Worm (Caenorhabditis elegans) whole organism, midembryonic: ENCODE data around the gene C31H2.4.

Source experiments
- T22C8.4 ChIP-seq: fragments of 200-800 bp; sonication (Bioruptor generic); IDR thresholded peaks from 2 replicates; pipeline ENCODE4 v1.3.6; 2022; ENCODE audit warnings: missing genetic modification characterization, missing compliant biosample characterization
- cog-1 ChIP-seq: sonication (generic microtip); optimal IDR thresholded peaks from 2 replicates; lab custom pipeline; 2016; ENCODE audit warnings: missing genetic modification characterization, missing compliant biosample characterization
- flt-1 ChIP-seq: fragments of 200-800 bp; sonication (Bioruptor generic); IDR thresholded peaks from 2 replicates; pipeline ENCODE4 v1.3.6; 2022; ENCODE audit warnings: missing genetic modification characterization, missing compliant biosample characterization
- klf-2 ChIP-seq: fragments of 200-800 bp; sonication (Bioruptor generic); conservative IDR thresholded peaks from 2 replicates; pipeline ENCODE4 v1.3.6; 2022; ENCODE audit warnings: missing genetic modification reagents, missing genetic modification characterization, missing compliant biosample characterization
- med-1 ChIP-seq: sonication (generic microtip); optimal IDR thresholded peaks from 2 replicates; lab custom pipeline; 2017; ENCODE audit warnings: missing genetic modification characterization, mild to moderate bottlenecking, missing compliant biosample characterization, antibody characterized with exemption, missing genetic modification reagents; ENCODE audit not compliant: insufficient read depth
- ref-1 ChIP-seq: fragments of 200-800 bp; sonication (Bioruptor generic); conservative IDR thresholded peaks from 2 replicates; pipeline ENCODE4 v1.3.6; 2022; ENCODE audit warnings: missing genetic modification reagents, missing genetic modification characterization, missing compliant biosample characterization
- ztf-23 ChIP-seq: fragments of 200-800 bp; sonication (Bioruptor generic); IDR thresholded peaks from 2 replicates; pipeline ENCODE4 v1.3.6; 2022; ENCODE audit warnings: missing genetic modification reagents, missing genetic modification characterization, missing compliant biosample characterization
- ztf-29 ChIP-seq: fragments of 200-800 bp; sonication (Bioruptor generic); IDR thresholded peaks from 2 replicates; pipeline ENCODE4 v1.3.6; 2022; ENCODE audit warnings: missing genetic modification reagents, missing genetic modification characterization, missing compliant biosample characterization

ce11 chrX:5201860-5202259 is 42.4 kb upstream of the C31H2.4 start:
- TF ChIP-seq flt-1 (GFP tag; lab: Robert Waterston, UW) = no peak
- TF ChIP-seq med-1 (GFP tag; lab: Kevin White, UChicago) = no peak
- TF ChIP-seq klf-2 (GFP tag; lab: Robert Waterston, UW) = no peak
- no peak for TF ChIP-seq cog-1 (tag; lab: Kevin White, UChicago)
- TF ChIP-seq ztf-23 (GFP tag; lab: Robert Waterston, UW) = no peak
- TF ChIP-seq ztf-29 = no peak
- TF ChIP-seq ref-1 = no peak
- no peak for TF ChIP-seq T22C8.4 (GFP tag; lab: Robert Waterston, UW)
